Fruit fly (Drosophila melanogaster): ENCODE results near the gene LManII.

The LManII gene

dm6 chr2L:10466865-10467270 lies 9.4 kb downstream of the LManII start (continued):
- TF ChIP-seq CG17802 (tag; optimal IDR thresholded peaks at IDR 0.05): peak; percentile 24
- TF ChIP-seq wdn (GFP tag; IDR thresholded peaks at IDR 0.05): no peak
- no peak for TF ChIP-seq Optix (GFP tag; IDR thresholded peaks at IDR 0.05)
- TF ChIP-seq CG9932 (GFP tag; IDR thresholded peaks at IDR 0.05): no peak
- TF ChIP-seq CG14014 (GFP tag; IDR thresholded peaks at IDR 0.05): no peak
- peak; percentile 14 for TF ChIP-seq CG4854 (GFP tag; optimal IDR thresholded peaks at IDR 0.05)
- peak; percentile 97 for TF ChIP-seq Ets65A (GFP tag)
- TF ChIP-seq CG12104 (GFP tag; optimal IDR thresholded peaks at IDR 0.05): peak; percentile 57
- TF ChIP-seq CG18619 (GFP tag; optimal IDR thresholded peaks at IDR 0.05): peak; percentile 49
- no peak for TF ChIP-seq CG6765 (GFP tag; optimal IDR thresholded peaks at IDR 0.05)
- no peak for TF ChIP-seq ato (GFP tag; IDR thresholded peaks at IDR 0.05; ENCODE audit: partially characterized antibody)
- no peak for TF ChIP-seq fu2 (GFP tag; optimal IDR thresholded peaks at IDR 0.05)
- no peak for TF ChIP-seq Dll (GFP tag; IDR thresholded peaks at IDR 0.05; ENCODE audit: partially characterized antibody)
- TF ChIP-seq CG17186 (GFP tag; optimal IDR thresholded peaks at IDR 0.05): no peak
- peak; percentile 88 for TF ChIP-seq CG18262 (tag; optimal IDR thresholded peaks at IDR 0.05)
- TF ChIP-seq Ptx1 (GFP tag; IDR thresholded peaks at IDR 0.05): peak; percentile 76
- peak; percentile 10 for TF ChIP-seq CG9817 (tag; optimal IDR thresholded peaks at IDR 0.05)
- no peak for TF ChIP-seq pita (GFP tag; optimal IDR thresholded peaks at IDR 0.05)
- TF ChIP-seq NFAT (GFP tag; IDR thresholded peaks at IDR 0.05): peak; percentile 14; the same call in 1 of the 2 replicates
- TF ChIP-seq D (optimal IDR thresholded peaks at IDR 0.05): no peak
- TF ChIP-seq D (GFP tag; optimal IDR thresholded peaks at IDR 0.05): peak; percentile 78
- TF ChIP-seq cato (GFP tag; optimal IDR thresholded peaks at IDR 0.05; ENCODE audit: borderline replicate concordance): peak; percentile 18
- no peak for TF ChIP-seq h (optimal IDR thresholded peaks at IDR 0.05)
- no peak for TF ChIP-seq Opbp (GFP tag; IDR thresholded peaks at IDR 0.05; ENCODE audit: partially characterized antibody)
- TF ChIP-seq BEAF-32 (GFP tag; optimal IDR thresholded peaks at IDR 0.05): no peak
- TF ChIP-seq CG4424 (GFP tag; optimal IDR thresholded peaks at IDR 0.05): peak; percentile 76
- TF ChIP-seq CG4617 (GFP tag; optimal IDR thresholded peaks at IDR 0.05; ENCODE audit: borderline replicate concordance): no peak
- no peak for TF ChIP-seq tx (GFP tag; optimal IDR thresholded peaks at IDR 0.05)
- no peak for TF ChIP-seq chinmo (GFP tag; IDR thresholded peaks at IDR 0.05; ENCODE audit: partially characterized antibody)
- TF ChIP-seq CTCF (GFP tag; optimal IDR thresholded peaks at IDR 0.05): peak; percentile 17
- TF ChIP-seq kay (GFP tag; optimal IDR thresholded peaks at IDR 0.05): peak; percentile 45
- 0 out of 2 replicates have a peak, but pooled peaks have one; percentile 12 for TF ChIP-seq Drgx (GFP tag; IDR thresholded peaks at IDR 0.05)
- TF ChIP-seq vnd (GFP tag; IDR thresholded peaks at IDR 0.05; ENCODE audit: partially characterized antibody): no peak
- peak; percentile 31; the same call in 1 of the 2 replicates for TF ChIP-seq sim (GFP tag; IDR thresholded peaks at IDR 0.05)
- TF ChIP-seq CHES-1-like (GFP tag; optimal IDR thresholded peaks at IDR 0.05): no peak
- TF ChIP-seq CG4282 (GFP tag; optimal IDR thresholded peaks at IDR 0.05): no peak
- TF ChIP-seq CG15696 (tag; optimal IDR thresholded peaks at IDR 0.05): peak; percentile 19
- TF ChIP-seq dpn (GFP tag; optimal IDR thresholded peaks at IDR 0.05): peak; percentile 52 to 56
- TF ChIP-seq Fer3 (tag; optimal IDR thresholded peaks at IDR 0.05): peak; percentile 40
- TF ChIP-seq ro (GFP tag; IDR thresholded peaks at IDR 0.05): no peak
- peak; percentile 46 for TF ChIP-seq Antp (GFP tag; optimal IDR thresholded peaks at IDR 0.05)
- peak; percentile 82 for TF ChIP-seq Sox100B (GFP tag; optimal IDR thresholded peaks at IDR 0.05)
- TF ChIP-seq CG18011 (GFP tag; optimal IDR thresholded peaks at IDR 0.05): no peak
- TF ChIP-seq CG12236 (GFP tag; optimal IDR thresholded peaks at IDR 0.05): no peak
- TF ChIP-seq Taf1 (GFP tag; IDR thresholded peaks at IDR 0.05): no peak
- no peak for TF ChIP-seq Dp (GFP tag; optimal IDR thresholded peaks at IDR 0.05)
- no peak for TF ChIP-seq CG4730 (GFP tag; IDR thresholded peaks at IDR 0.05)
- peak; percentile 86 for TF ChIP-seq CG2712 (tag; optimal IDR thresholded peaks at IDR 0.05)
- peak; percentile 40 for TF ChIP-seq CG31388 (GFP tag; optimal IDR thresholded peaks at IDR 0.05)
- peak; percentile 60 for TF ChIP-seq CG2875 (GFP tag; optimal IDR thresholded peaks at IDR 0.05)
- peak; percentile 53 for TF ChIP-seq dmrt11E (tag; optimal IDR thresholded peaks at IDR 0.05)
- TF ChIP-seq Hr51 (GFP tag; optimal IDR thresholded peaks at IDR 0.05): no peak

All from whole organism, embryonic.